Worm (Caenorhabditis elegans) whole organism, early embryonic: ENCODE results near the gene ZC116.5.

ENCODE experiments used
- B0310.2 ChIP-seq: sonication (generic microtip); optimal IDR thresholded peaks from 2 replicates; lab custom pipeline; 2016; ENCODE audit warnings: mild to moderate bottlenecking, missing genetic modification characterization, missing compliant biosample characterization
- F13C5.2 ChIP-seq: sonication (generic microtip); optimal IDR thresholded peaks from 2 replicates; lab custom pipeline; 2017; ENCODE audit warnings: mild to moderate bottlenecking, missing genetic modification characterization, inconsistent platforms, missing compliant biosample characterization
- aly-1 ChIP-seq: sonication (generic microtip); optimal IDR thresholded peaks from 2 replicates; lab custom pipeline; 2016; ENCODE audit warnings: missing genetic modification characterization, missing compliant biosample characterization
- ama-1 ChIP-seq: fragments of 150-350 bp; optimal IDR thresholded peaks from 2 replicates; lab custom pipeline; 2014
- ceh-13 ChIP-seq: fragments of 200-800 bp; sonication (Bioruptor generic); optimal IDR thresholded peaks from 2 replicates; lab custom pipeline; 2018; ENCODE audit warnings: mild to moderate bottlenecking, missing genetic modification characterization, missing compliant biosample characterization
- ceh-36 ChIP-seq: sonication (generic microtip); optimal IDR thresholded peaks from 2 replicates; lab custom pipeline; 2016; ENCODE audit warnings: missing genetic modification characterization, inconsistent platforms, missing compliant biosample characterization
- ets-7 ChIP-seq: sonication (generic microtip); optimal IDR thresholded peaks from 2 replicates; lab custom pipeline; 2016; ENCODE audit warnings: missing genotype, missing genetic modification characterization, missing compliant biosample characterization
- flt-1 ChIP-seq: fragments of 200-800 bp; sonication (Bioruptor generic); IDR thresholded peaks from 2 replicates; pipeline ENCODE4 v1.3.6; 2022; ENCODE audit warnings: missing genetic modification characterization, missing compliant biosample characterization
- hmbx-1 ChIP-seq: sonication (generic microtip); optimal IDR thresholded peaks from 2 replicates; lab custom pipeline; 2016; ENCODE audit warnings: mild to moderate bottlenecking, missing genetic modification characterization, missing compliant biosample characterization
- hmg-4 ChIP-seq: fragments of 200-800 bp; sonication (Bioruptor generic); optimal IDR thresholded peaks from 2 replicates; lab custom pipeline; 2018; ENCODE audit warnings: mild to moderate bottlenecking, missing genetic modification characterization, missing compliant biosample characterization
- hnd-1 ChIP-seq: sonication (generic microtip); optimal IDR thresholded peaks from 2 replicates; lab custom pipeline; 2016; ENCODE audit warnings: missing genetic modification characterization, missing compliant biosample characterization
- pes-1 ChIP-seq: fragments of 200-800 bp; sonication (Bioruptor generic); IDR thresholded peaks from 2 replicates; pipeline ENCODE4 v1.3.6; 2022; ENCODE audit warnings: missing genetic modification reagents, missing genetic modification characterization, missing compliant biosample characterization
- scrt-1 ChIP-seq: fragments of 200-800 bp; sonication (Bioruptor generic); IDR thresholded peaks from 2 replicates; pipeline ENCODE4 v1.3.6; 2022; ENCODE audit warnings: missing genetic modification characterization, missing compliant biosample characterization
- sea-1 ChIP-seq: fragments of 200-800 bp; sonication (Bioruptor generic); conservative IDR thresholded peaks from 2 replicates; pipeline ENCODE4 v1.3.6; 2022; ENCODE audit warnings: missing genetic modification characterization, missing compliant biosample characterization
- tbx-11 ChIP-seq: fragments of 200-800 bp; sonication (Bioruptor generic); IDR thresholded peaks from 2 replicates; pipeline ENCODE4 v1.3.6; 2022; ENCODE audit warnings: missing genetic modification characterization, missing compliant biosample characterization
- tbx-37 ChIP-seq: fragments of 200-800 bp; sonication (Bioruptor generic); conservative IDR thresholded peaks from 2 replicates; pipeline ENCODE4 v1.3.6; 2022; ENCODE audit warnings: missing genetic modification reagents, missing genetic modification characterization, missing compliant biosample characterization
- tra-4 ChIP-seq: sonication (generic microtip); optimal IDR thresholded peaks from 2 replicates; lab custom pipeline; 2017; ENCODE audit warnings: missing genetic modification characterization, missing compliant biosample characterization

The ZC116.5 gene

ce11 chrV:12579299-12579698, 29.5 kb downstream of the ZC116.5 start, which contains the start of gene E02A10.3:
E02A10.3 (plus strand) TSS chrV:12579599.
- TF ChIP-seq hmg-4 (no peak), pes-1 (no peak), B0310.2 (no peak), sea-1 (GFP tag; lab: Robert Waterston, UW) (no peak)

- TF ChIP-seq tbx-37 (no peak), hmg-4 (no peak), ama-1 (lab: Kevin White, UChicago) (no peak), sea-1 (GFP tag; lab: Robert Waterston, UW) (no peak), ets-7 (no peak), hmbx-1 (tag; lab: Kevin White, UChicago) (no peak), B0310.2 (no peak), tbx-11 (GFP tag; lab: Robert Waterston, UW) (no peak), F13C5.2 (tag; lab: Kevin White, UChicago) (no peak), ceh-13 (no peak), scrt-1 (no peak), ceh-36 (tag; lab: Kevin White, UChicago) (no peak), flt-1 (GFP tag; lab: Robert Waterston, UW) (no peak), aly-1 (tag; lab: Kevin White, UChicago) (no peak), pes-1 (no peak), tra-4 (tag; lab: Kevin White, UChicago) (no peak), hnd-1 (no peak)
Observed at ce11 chrV:12576495-12576947, 32.2 kb downstream of the ZC116.5 start, which contains the start of gene grl-23. grl-23 (minus strand) TSS chrV:12576897.

- TF ChIP-seq hmbx-1 (tag; lab: Kevin White, UChicago): no peak
- TF ChIP-seq hmg-4: no peak
Observed at ce11 chrV:12575846-12576245, 32.9 kb downstream of the ZC116.5 start.

- TF ChIP-seq hmg-4 (no peak), hmbx-1 (tag; lab: Kevin White, UChicago) (no peak), ceh-13 (no peak), scrt-1 (no peak), tbx-37 (no peak), ama-1 (lab: Kevin White, UChicago) (no peak), B0310.2 (no peak), pes-1 (no peak), ceh-36 (tag; lab: Kevin White, UChicago) (no peak), sea-1 (GFP tag; lab: Robert Waterston, UW) (no peak), F13C5.2 (tag; lab: Kevin White, UChicago) (no peak), tra-4 (tag; lab: Kevin White, UChicago) (no peak), tbx-11 (GFP tag; lab: Robert Waterston, UW) (no peak), aly-1 (tag; lab: Kevin White, UChicago) (no peak)
Observed at ce11 chrV:12570271-12570670, 38.5 kb downstream of the ZC116.5 start.

ce11 chrV:12567850-12568249, 40.9 kb downstream of the ZC116.5 start, which contains the start of gene E02A10.4:
E02A10.4 (minus strand) TSS chrV:12567950.
- TF ChIP-seq sea-1 (GFP tag; lab: Robert Waterston, UW) (no peak), ets-7 (no peak), tbx-11 (GFP tag; lab: Robert Waterston, UW) (no peak), hmg-4 (no peak), ceh-36 (tag; lab: Kevin White, UChicago) (no peak), hmbx-1 (tag; lab: Kevin White, UChicago) (no peak)

ce11 chrV:12567312-12567711, 41.4 kb downstream of the ZC116.5 start:
- TF ChIP-seq flt-1 (GFP tag; lab: Robert Waterston, UW) (no peak), tbx-37 (no peak), tra-4 (tag; lab: Kevin White, UChicago) (no peak), hmbx-1 (tag; lab: Kevin White, UChicago) (no peak), pes-1 (no peak), aly-1 (tag; lab: Kevin White, UChicago) (no peak), F13C5.2 (tag; lab: Kevin White, UChicago) (no peak), scrt-1 (no peak)

- TF ChIP-seq aly-1 (tag; lab: Kevin White, UChicago): no peak
Observed at ce11 chrV:12564902-12565301, 43.9 kb downstream of the ZC116.5 start.

- TF ChIP-seq ama-1 (lab: Kevin White, UChicago) (no peak), ets-7 (no peak), F13C5.2 (tag; lab: Kevin White, UChicago) (no peak), flt-1 (GFP tag; lab: Robert Waterston, UW) (no peak), ceh-36 (tag; lab: Kevin White, UChicago) (no peak), tbx-37 (no peak), hnd-1 (no peak), pes-1 (no peak), scrt-1 (no peak), tbx-11 (GFP tag; lab: Robert Waterston, UW) (no peak), hmg-4 (no peak), hmbx-1 (tag; lab: Kevin White, UChicago) (no peak), ceh-13 (no peak), B0310.2 (no peak), tra-4 (tag; lab: Kevin White, UChicago) (no peak), sea-1 (GFP tag; lab: Robert Waterston, UW) (no peak)
Observed at ce11 chrV:12563187-12563586, 45.6 kb downstream of the ZC116.5 start, which contains the start of gene mrps-5. mrps-5 (plus strand) TSS chrV:12563487.

- TF ChIP-seq hmg-4: no peak
Observed at ce11 chrV:12560328-12560782, 48.4 kb downstream of the ZC116.5 start, which contains the start of gene sel-1. sel-1 (plus strand) TSS chrV:12560732.
